Fruit fly (Drosophila melanogaster): Measurements from ENCODE around the gene CG34429.

CG34429 gene

dm6 chr3L:13066220-13066619 is 3.4 kb downstream of the CG34429 start (continued):
- TF ChIP-seq spab (GFP tag; optimal IDR thresholded peaks at IDR 0.05) (peak; percentile 12), CG3032 (tag; optimal IDR thresholded peaks at IDR 0.05) (peak; percentile 50), Hr4 (GFP tag; optimal IDR thresholded peaks at IDR 0.05) (peak; percentile 13), Smox (GFP tag; optimal IDR thresholded peaks at IDR 0.05) (no peak), Eip75B (GFP tag; optimal IDR thresholded peaks at IDR 0.05) (peak; percentile 12), CG10631 (GFP tag; optimal IDR thresholded peaks at IDR 0.05) (peak; percentile 52), CG11762 (GFP tag; optimal IDR thresholded peaks at IDR 0.05; ENCODE audit: insufficient read depth) (no peak), CG7368 (GFP tag; optimal IDR thresholded peaks at IDR 0.05) (no peak), Ets21C (GFP tag; optimal IDR thresholded peaks at IDR 0.05) (no peak), acj6 (GFP tag; optimal IDR thresholded peaks at IDR 0.05) (peak; percentile 36), pdm3 (GFP tag; optimal IDR thresholded peaks at IDR 0.05) (peak; percentile 13), CG8319 (GFP tag; optimal IDR thresholded peaks at IDR 0.05) (no peak)

DNA sequence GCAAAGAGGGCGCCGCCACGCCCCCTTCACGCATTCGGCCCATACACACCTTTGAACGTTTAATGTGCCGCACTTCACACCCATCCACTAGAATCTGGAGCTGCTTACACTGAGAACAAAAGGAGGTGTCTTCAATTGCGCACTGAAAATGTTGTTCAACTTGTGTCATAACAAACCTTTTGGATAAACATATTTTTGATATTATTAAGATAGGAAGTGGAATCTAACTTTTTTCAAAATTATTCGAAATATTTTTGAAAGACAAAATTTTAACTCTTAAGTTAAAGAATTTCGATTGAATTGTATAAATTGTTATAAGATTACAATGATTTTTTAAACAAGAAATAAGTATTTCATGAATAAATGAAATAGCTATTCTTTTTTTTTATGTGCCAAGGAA is 5.4 kb downstream of the CG34429 start:
- TF ChIP-seq spab (GFP tag; optimal IDR thresholded peaks at IDR 0.05) = no peak
- TF ChIP-seq CG6808 (GFP tag; optimal IDR thresholded peaks at IDR 0.05) = no peak
- TF ChIP-seq dsx (GFP tag; optimal IDR thresholded peaks at IDR 0.05; ENCODE audit: poor library complexity, severe bottlenecking) = no peak
- no peak for TF ChIP-seq CG6276 (GFP tag; optimal IDR thresholded peaks at IDR 0.05)
- no peak for TF ChIP-seq CG3032 (tag; optimal IDR thresholded peaks at IDR 0.05)
- no peak for TF ChIP-seq Gug (GFP tag; IDR thresholded peaks at IDR 0.05)
- TF ChIP-seq net (GFP tag; optimal IDR thresholded peaks at IDR 0.05) = no peak
- no peak for TF ChIP-seq Eip93F (GFP tag; optimal IDR thresholded peaks at IDR 0.05)
- no peak for TF ChIP-seq CG16779 (tag; optimal IDR thresholded peaks at IDR 0.05)
- TF ChIP-seq CG34406 (GFP tag; optimal IDR thresholded peaks at IDR 0.05) = no peak
- TF ChIP-seq acj6 (GFP tag; optimal IDR thresholded peaks at IDR 0.05) = no peak
- no peak for TF ChIP-seq CG7368 (GFP tag; optimal IDR thresholded peaks at IDR 0.05)
- no peak for TF ChIP-seq CG11294 (GFP tag; IDR thresholded peaks at IDR 0.05)
- TF ChIP-seq CG6792 (GFP tag; optimal IDR thresholded peaks at IDR 0.05) = no peak
- peak; percentile 29 for TF ChIP-seq CG3919 (GFP tag; optimal IDR thresholded peaks at IDR 0.05)
- no peak for TF ChIP-seq CG6854 (GFP tag; optimal IDR thresholded peaks at IDR 0.05)
- TF ChIP-seq cyc (GFP tag; optimal IDR thresholded peaks at IDR 0.05) = no peak
- no peak for TF ChIP-seq CG11762 (GFP tag; optimal IDR thresholded peaks at IDR 0.05; ENCODE audit: insufficient read depth)
- TF ChIP-seq Hr38 (GFP tag; optimal IDR thresholded peaks at IDR 0.05) = no peak
- TF ChIP-seq CG8319 (GFP tag; optimal IDR thresholded peaks at IDR 0.05) = no peak
- TF ChIP-seq CG1621 (tag; optimal IDR thresholded peaks at IDR 0.05) = no peak
- TF ChIP-seq Hr39 (GFP tag; optimal IDR thresholded peaks at IDR 0.05) = no peak
- TF ChIP-seq Blimp-1 (GFP tag; optimal IDR thresholded peaks at IDR 0.05) = no peak
- peak; percentile 1 for TF ChIP-seq Eip75B (GFP tag; optimal IDR thresholded peaks at IDR 0.05)
- peak in 1 of 2 experiments; percentile 22 for TF ChIP-seq salr (GFP tag; optimal IDR thresholded peaks at IDR 0.05)
- no peak for TF ChIP-seq Sox14 (GFP tag; optimal IDR thresholded peaks at IDR 0.05)
- TF ChIP-seq Ets96B (tag; optimal IDR thresholded peaks at IDR 0.05) = peak; percentile 14
- no peak for TF ChIP-seq Sox15 (GFP tag; optimal IDR thresholded peaks at IDR 0.05)
- TF ChIP-seq vri (GFP tag; optimal IDR thresholded peaks at IDR 0.05) = no peak
- TF ChIP-seq achi (GFP tag; optimal IDR thresholded peaks at IDR 0.05) = no peak
- TF ChIP-seq CG32006 (GFP tag; optimal IDR thresholded peaks at IDR 0.05) = peak; percentile 21
- no peak for TF ChIP-seq OdsH (GFP tag; optimal IDR thresholded peaks at IDR 0.05)
- TF ChIP-seq Eip78C (GFP tag) = peak; percentile 66

dm6 chr3L:13074084-13074624 is 11.3 kb downstream of the CG34429 start:
- TF ChIP-seq svp (GFP tag) (no peak), Smox (GFP tag; optimal IDR thresholded peaks at IDR 0.05) (no peak), Sox15 (GFP tag; optimal IDR thresholded peaks at IDR 0.05) (no peak), cyc (GFP tag; optimal IDR thresholded peaks at IDR 0.05) (no peak), Ets96B (tag; optimal IDR thresholded peaks at IDR 0.05) (no peak), Hr38 (GFP tag; optimal IDR thresholded peaks at IDR 0.05) (no peak), Gug (GFP tag; IDR thresholded peaks at IDR 0.05) (no peak), CG6792 (GFP tag; optimal IDR thresholded peaks at IDR 0.05) (no peak), dsx (GFP tag; optimal IDR thresholded peaks at IDR 0.05; ENCODE audit: poor library complexity, severe bottlenecking) (no peak), CG7368 (GFP tag; optimal IDR thresholded peaks at IDR 0.05) (no peak), CG15336 (GFP tag; IDR thresholded peaks at IDR 0.05) (no peak), ss (GFP tag; optimal IDR thresholded peaks at IDR 0.05) (no peak), CG8319 (GFP tag; optimal IDR thresholded peaks at IDR 0.05) (no peak), CG3919 (GFP tag; optimal IDR thresholded peaks at IDR 0.05) (no peak), lz (GFP tag; optimal IDR thresholded peaks at IDR 0.05) (no peak), CG8119 (GFP tag; IDR thresholded peaks at IDR 0.05) (no peak)

Data from whole organism, prepupa.